Fruit fly (Drosophila melanogaster): ENCODE measurements around the gene cv.

DNA sequence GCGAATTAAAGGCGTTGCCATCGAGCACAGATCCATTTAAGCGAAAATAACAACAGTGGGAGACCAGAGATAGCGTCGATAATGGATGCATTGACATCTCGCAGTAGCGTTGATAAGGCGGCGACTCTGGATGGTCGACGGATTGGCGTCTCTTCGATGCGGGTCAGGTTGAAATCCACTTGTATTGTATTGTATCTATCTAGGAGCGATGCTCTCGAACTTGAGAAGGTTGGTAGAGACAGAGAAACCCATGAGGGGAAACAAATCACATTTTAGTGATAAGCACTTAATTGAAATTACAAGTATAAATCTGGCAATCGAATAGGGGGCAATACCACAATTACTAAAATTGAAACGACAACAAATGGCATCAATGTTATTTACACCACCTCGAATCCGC lies 33.8 kb downstream of the cv start:
- no peak for TF ChIP-seq CG32532 (GFP tag; IDR thresholded peaks at IDR 0.05)
- no peak for TF ChIP-seq CG6272 (GFP tag; IDR thresholded peaks at IDR 0.05)
- TF ChIP-seq CG4854 (GFP tag; optimal IDR thresholded peaks at IDR 0.05): no peak
